Fruit fly (Drosophila melanogaster) whole organism, prepupa: ENCODE results near the gene vsg.

Experiments
- Smox ChIP-seq: fragments of 200-800 bp; sonication (Bioruptor generic); optimal IDR thresholded peaks from 3 replicates; lab custom pipeline; 2016; ENCODE audit warnings: missing biosample characterization, missing genetic modification characterization
- spab ChIP-seq: fragments of 200-800 bp; sonication (Bioruptor generic); optimal IDR thresholded peaks from 2 replicates; lab custom pipeline; 2017; ENCODE audit warnings: missing biosample characterization, mild to moderate bottlenecking, missing genetic modification characterization, missing genetic modification reagents

dm6 chr3L:9689809-9690208, 24.3 kb upstream of the vsg start:
- TF ChIP-seq spab (GFP tag; lab: Kevin White, UChicago) (no peak), Smox (no peak)
